Fruit fly (Drosophila melanogaster) whole organism, wandering third instar larva: ENCODE data around the gene GatA.

Experiments
- Hr78 ChIP-seq: fragments of >200 bp; optimal IDR thresholded peaks from 2 replicates; lab custom pipeline; 2017; ENCODE audit warnings: missing biosample characterization, missing genetic modification characterization
- OdsH ChIP-seq: fragments of 200-800 bp; sonication (Bioruptor generic); optimal IDR thresholded peaks from 2 replicates; lab custom pipeline; 2016; ENCODE audit warnings: missing biosample characterization, mild to moderate bottlenecking, missing genetic modification characterization
- foxo ChIP-seq, 2 experiments: fragments of 200-800 bp; sonication (Bioruptor generic); optimal IDR thresholded peaks; 2 replicates in 1 of 2; 3 replicates in 1 of 2; lab custom pipeline; 2016 to 2017; ENCODE audit warnings: missing biosample characterization in 2 of 2, missing genetic modification characterization in 2 of 2
- fru ChIP-seq: fragments of 200-800 bp; sonication (Bioruptor generic); optimal IDR thresholded peaks from 3 replicates; lab custom pipeline; 2016; ENCODE audit warnings: missing biosample characterization, mild to moderate bottlenecking, missing genetic modification characterization
- h ChIP-seq: fragments of 200-800 bp; sonication (Bioruptor generic); optimal IDR thresholded peaks from 3 replicates; lab custom pipeline; 2016; ENCODE audit warnings: missing biosample characterization, mild to moderate bottlenecking, missing genetic modification characterization
- lola ChIP-seq: fragments of >200 bp; optimal IDR thresholded peaks from 2 replicates; lab custom pipeline; 2017; ENCODE audit warnings: missing biosample characterization, missing genetic modification characterization
- pan ChIP-seq: fragments of >200 bp; optimal IDR thresholded peaks from 2 replicates; lab custom pipeline; 2017
- psq ChIP-seq: fragments of 200-800 bp; sonication (Bioruptor generic); optimal IDR thresholded peaks from 3 replicates; lab custom pipeline; 2017; ENCODE audit warnings: missing biosample characterization, mild to moderate bottlenecking, missing genetic modification characterization, moderate library complexity
- tai ChIP-seq: sonication (Bioruptor generic); optimal IDR thresholded peaks from 2 replicates; lab custom pipeline; 2016; ENCODE audit warnings: missing biosample characterization, missing genetic modification characterization
- woc ChIP-seq: sonication (Bioruptor generic); optimal IDR thresholded peaks from 2 replicates; lab custom pipeline; 2016; ENCODE audit warnings: missing biosample characterization, mild to moderate bottlenecking, missing genetic modification characterization

dm6 chr3R:19075135-19075534 lies 46.5 kb upstream of the GatA start:
- TF ChIP-seq tai (GFP tag; lab: Kevin White, UChicago) (no peak), psq (GFP tag; lab: Kevin White, UChicago) (no peak), pan (lab: Kevin White, UChicago) (no peak), OdsH (GFP tag; lab: Kevin White, UChicago) (no peak), woc (no peak), fru (GFP tag; lab: Kevin White, UChicago) (no peak), foxo (GFP tag; optimal IDR thresholded peaks at IDR 0.05; lab: Kevin White, UChicago) (no peak), lola (GFP tag; lab: Kevin White, UChicago) (no peak), Hr78 (no peak), h (no peak)
